Fruit fly (Drosophila melanogaster) whole organism, pupa: Measurements from ENCODE around the gene CG9072.
A peak's percentile ranks its signal among the peaks of the same experiment; 100 is the strongest.

ENCODE experiments used
- CG10348 ChIP-seq: fragments of 200-800 bp; sonication (Bioruptor generic); IDR thresholded peaks from 2 replicates; pipeline ENCODE4 v1.3.6; 2022; ENCODE audit warnings: missing biosample characterization, missing genetic modification characterization
- CG12605 ChIP-seq: fragments of 200-800 bp; sonication (Bioruptor generic); IDR thresholded peaks from 2 replicates; pipeline ENCODE4 v1.3.6; 2022; ENCODE audit warnings: missing biosample characterization, missing genetic modification characterization
- CG13204 ChIP-seq: fragments of 200-800 bp; sonication (Bioruptor generic); optimal IDR thresholded peaks from 2 replicates; lab custom pipeline; 2018; ENCODE audit warnings: missing biosample characterization, mild to moderate bottlenecking, missing genetic modification characterization, moderate library complexity
- CG14655 ChIP-seq: fragments of 200-800 bp; sonication (Bioruptor generic); optimal IDR thresholded peaks from 3 replicates; lab custom pipeline; 2017; ENCODE audit warnings: mild to moderate bottlenecking, missing biosample characterization, missing genetic modification reagents, missing genetic modification characterization
- CG17806 ChIP-seq: fragments of 200-800 bp; sonication (Bioruptor generic); optimal IDR thresholded peaks from 2 replicates; lab custom pipeline; 2018; ENCODE audit warnings: missing biosample characterization, mild to moderate bottlenecking, missing genetic modification characterization, moderate library complexity
- CG32121 ChIP-seq: fragments of 200-800 bp; sonication (Bioruptor generic); IDR thresholded peaks from 2 replicates; pipeline ENCODE4 v1.3.6; 2022; ENCODE audit warnings: missing biosample characterization, missing genetic modification characterization
- CG34367 ChIP-seq: fragments of 200-800 bp; sonication (Bioruptor generic); optimal IDR thresholded peaks from 2 replicates; lab custom pipeline; 2018; ENCODE audit warnings: missing biosample characterization, mild to moderate bottlenecking, missing genetic modification characterization
- CG4496 ChIP-seq: fragments of 200-800 bp; sonication (Bioruptor generic); IDR thresholded peaks from 3 replicates; pipeline ENCODE4 v1.3.6; 2022; ENCODE audit warnings: missing biosample characterization, missing genetic modification characterization
- CG8159 ChIP-seq: fragments of 200-800 bp; sonication (Bioruptor generic); optimal IDR thresholded peaks from 3 replicates; lab custom pipeline; 2018; ENCODE audit warnings: missing biosample characterization, mild to moderate bottlenecking, missing genetic modification characterization, moderate library complexity
- CG8301 ChIP-seq: fragments of 200-800 bp; sonication (Bioruptor generic); optimal IDR thresholded peaks from 2 replicates; lab custom pipeline; 2018; ENCODE audit warnings: missing biosample characterization, mild to moderate bottlenecking, missing genetic modification characterization
- CG9948 ChIP-seq: fragments of 200-800 bp; sonication (Bioruptor generic); optimal IDR thresholded peaks from 2 replicates; lab custom pipeline; 2018; ENCODE audit warnings: missing biosample characterization, mild to moderate bottlenecking, missing genetic modification characterization, moderate library complexity
- EcR ChIP-seq: fragments of 200-800 bp; sonication (Bioruptor generic); optimal IDR thresholded peaks from 3 replicates; lab custom pipeline; 2019; ENCODE audit warnings: missing biosample characterization, missing genetic modification characterization, mild to moderate bottlenecking, moderate library complexity, missing genetic modification reagents
- Ets98B ChIP-seq: fragments of 200-800 bp; sonication (Bioruptor generic); IDR thresholded peaks from 2 replicates; pipeline ENCODE4 v1.3.6; 2022; ENCODE audit warnings: missing biosample characterization, missing genetic modification characterization
- Pif1A ChIP-seq: fragments of 200-800 bp; sonication (Bioruptor generic); optimal IDR thresholded peaks from 3 replicates; lab custom pipeline; 2016; ENCODE audit warnings: missing biosample characterization, missing genetic modification characterization
- Pif1B ChIP-seq: fragments of 200-800 bp; sonication (Bioruptor generic); optimal IDR thresholded peaks from 3 replicates; lab custom pipeline; 2016; ENCODE audit warnings: missing biosample characterization, missing genetic modification characterization
- Snoo ChIP-seq: fragments of 200-800 bp; sonication (Bioruptor generic); optimal IDR thresholded peaks from 3 replicates; lab custom pipeline; 2017; ENCODE audit warnings: missing biosample characterization, mild to moderate bottlenecking, missing genetic modification characterization, inconsistent platforms
- fd96Ca ChIP-seq: fragments of 200-800 bp; sonication (Bioruptor generic); IDR thresholded peaks from 3 replicates; pipeline ENCODE4 v1.3.6; 2022; ENCODE audit warnings: missing biosample characterization, missing genetic modification characterization
- gl ChIP-seq: fragments of 200-800 bp; sonication (Bioruptor generic); optimal IDR thresholded peaks from 2 replicates; lab custom pipeline; 2018; ENCODE audit warnings: missing biosample characterization, mild to moderate bottlenecking, missing genetic modification characterization

CG9072 gene

DNA sequence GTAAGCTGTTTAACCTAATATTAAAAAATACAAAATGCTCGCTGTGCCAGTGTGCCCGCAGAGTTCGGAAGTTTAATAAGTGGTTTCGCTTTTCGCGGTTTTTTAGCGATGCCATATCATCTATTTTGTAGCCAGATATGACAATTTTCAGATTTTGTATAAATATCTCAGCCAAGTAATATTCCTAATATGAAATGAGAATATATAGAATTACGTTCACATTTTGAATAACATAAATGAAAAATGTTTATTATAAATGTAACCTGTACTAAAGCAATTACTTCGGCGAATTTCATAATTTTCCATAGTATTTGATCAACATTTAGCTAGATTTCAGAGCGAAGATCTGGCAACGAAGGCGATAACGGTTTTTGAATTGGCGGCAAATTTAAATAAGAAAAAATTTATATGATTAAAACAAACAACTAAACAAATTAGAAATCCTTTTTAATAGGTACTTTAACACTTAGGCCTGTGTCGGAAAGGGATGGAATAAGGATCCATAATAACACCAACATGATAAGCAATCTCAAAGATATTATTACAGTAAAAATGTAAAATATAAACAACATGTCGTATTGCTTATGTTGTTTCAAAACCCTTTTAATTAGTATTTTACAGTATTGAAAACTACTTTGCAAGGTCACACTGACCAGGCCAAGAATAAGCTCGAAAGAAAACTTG lies 29.3 kb downstream of the CG9072 start, which contains the start of the genes opm and dob:
Gene opm (minus strand): TSS at position 59 of the 684 bp plus-strand sequence.
Gene dob (plus strand): TSS at position 634 of the 684 bp plus-strand sequence.
- TF ChIP-seq CG8159 (tag; lab: Kevin White, UChicago): peak; percentile 13
- TF ChIP-seq gl (tag; lab: Kevin White, UChicago): no peak
- TF ChIP-seq Pif1A: no peak
- peak; percentile 20 for TF ChIP-seq CG9948 (tag; lab: Kevin White, UChicago)
- TF ChIP-seq fd96Ca (GFP tag; lab: Robert Waterston, UW): no peak

DNA sequence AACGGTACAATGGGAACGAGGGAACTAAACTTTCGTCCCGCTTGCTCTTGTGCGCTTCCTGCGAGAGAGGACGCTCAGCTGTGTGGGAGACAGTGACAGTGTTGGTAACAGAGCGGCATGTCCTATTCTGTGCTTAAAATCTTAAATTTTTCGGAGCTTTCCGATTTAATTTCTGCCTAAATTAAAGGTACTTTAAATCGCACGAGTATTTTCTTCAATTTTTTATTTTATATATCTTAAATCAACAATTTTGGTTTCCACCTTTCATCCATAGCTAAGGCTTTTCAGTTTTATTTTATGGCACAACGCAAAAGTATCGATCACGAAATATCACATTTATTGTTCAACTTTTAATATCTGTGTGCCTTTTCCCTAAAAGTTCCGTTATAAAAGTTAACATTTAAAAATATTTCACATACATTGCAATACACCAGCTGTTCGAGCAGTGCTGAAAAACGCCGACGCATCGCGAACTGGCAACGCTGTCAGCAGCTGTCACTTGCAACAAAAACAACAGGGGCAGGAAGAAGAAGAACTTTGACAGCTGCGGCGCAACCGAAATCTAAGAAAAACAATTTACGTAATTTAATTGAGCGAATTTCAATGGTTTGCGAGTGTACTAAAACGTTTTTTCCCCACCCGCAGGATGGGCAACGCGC lies 32.3 kb downstream of the CG9072 start, which contains the start of the genes hiw and ND-B18:
Gene hiw (minus strand): TSS at position 26 of the 659 bp plus-strand sequence.
Gene ND-B18 (plus strand): TSS at position 330 of the 659 bp plus-strand sequence.
- TF ChIP-seq Ets98B (GFP tag; lab: Robert Waterston, UW): no peak
- peak; percentile 49 for TF ChIP-seq CG4496 (GFP tag; lab: Robert Waterston, UW)

DNA sequence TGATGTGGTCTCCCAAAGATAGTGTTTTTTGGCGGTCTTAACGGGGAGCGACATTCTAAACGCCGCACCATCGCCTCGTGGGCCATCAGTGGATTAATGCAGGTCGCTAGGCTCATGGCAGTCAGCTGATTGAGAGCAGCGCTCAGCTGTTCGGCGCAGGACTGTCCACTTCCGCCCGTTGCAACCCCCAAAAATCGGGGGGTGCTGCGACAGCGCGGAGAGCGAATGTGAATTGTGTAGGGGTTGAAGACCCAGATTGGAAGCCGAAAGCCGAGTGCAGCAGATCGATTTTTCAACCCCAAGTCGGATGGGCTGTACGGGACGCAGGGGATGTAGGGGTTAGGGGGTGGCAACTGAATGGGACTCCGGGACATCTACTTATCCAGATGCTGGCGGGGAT lies 33.2 kb downstream of the CG9072 start:
- TF ChIP-seq CG17806 (tag; lab: Kevin White, UChicago) (no peak), CG32121 (GFP tag; lab: Robert Waterston, UW) (no peak), CG8301 (tag; lab: Kevin White, UChicago) (no peak)

DNA sequence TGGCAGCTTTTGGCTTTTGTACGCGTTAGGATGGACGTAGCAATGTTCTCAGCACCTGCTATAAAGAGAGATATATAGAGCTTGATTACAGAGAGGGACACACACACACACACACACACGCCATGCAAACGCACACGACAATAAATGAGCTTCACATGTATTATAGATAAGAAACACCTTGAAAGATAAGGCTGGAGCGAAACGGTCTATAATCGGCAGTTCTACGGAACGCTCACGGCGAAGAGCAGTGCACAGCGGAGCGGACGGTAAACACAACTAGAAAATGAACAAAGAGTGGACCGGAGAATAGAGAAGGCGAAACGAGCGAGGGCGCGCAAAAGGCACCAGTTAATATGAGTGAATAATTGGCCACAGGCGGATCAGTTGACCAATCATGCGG lies 47.1 kb downstream of the CG9072 start:
- TF ChIP-seq Snoo (no peak), EcR (GFP tag; lab: Kevin White, UChicago) (peak; percentile 4)

DNA sequence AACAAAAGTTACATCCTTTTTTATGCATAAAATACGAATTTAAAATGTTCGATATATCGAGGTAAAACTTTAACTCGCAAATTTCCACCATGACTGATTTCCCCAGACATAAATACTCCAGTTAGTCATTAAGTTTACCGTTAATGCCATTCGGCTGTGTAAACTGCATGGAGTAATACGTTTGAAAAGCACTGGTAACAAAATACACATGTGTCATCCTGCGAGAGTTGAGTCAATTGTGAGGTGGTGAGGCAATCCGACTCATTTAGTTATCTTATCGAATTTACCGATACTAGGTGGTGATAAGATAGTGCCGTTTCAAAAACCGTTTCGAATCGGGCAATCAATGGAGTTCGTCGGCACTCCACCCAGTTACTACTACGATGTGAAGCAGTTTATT lies 50.2 kb downstream of the CG9072 start:
- TF ChIP-seq CG8301 (tag; lab: Kevin White, UChicago) (no peak), CG34367 (no peak), EcR (GFP tag; lab: Kevin White, UChicago) (no peak), Pif1B (GFP tag; lab: Kevin White, UChicago) (no peak), CG10348 (GFP tag; lab: Robert Waterston, UW) (no peak), CG14655 (no peak), Snoo (no peak), Ets98B (GFP tag; lab: Robert Waterston, UW) (no peak), CG17806 (tag; lab: Kevin White, UChicago) (no peak), CG13204 (no peak), CG32121 (GFP tag; lab: Robert Waterston, UW) (no peak), CG12605 (no peak)
